Fruit fly (Drosophila melanogaster): ENCODE data around the gene GC.

- TF ChIP-seq CG8478 (optimal IDR thresholded peaks at IDR 0.05) (no peak), CTCF (optimal IDR thresholded peaks at IDR 0.05) (peak in 1 of 2 experiments; percentile 13)
Observed at dm6 chr3L:1639185-1639812, 10.2 kb upstream of the GC start, which contains the start of the genes Mettl2 and Bgb.
